3 worm cellular contexts compared by ENCODE assay signal in the genomic region with DNA sequence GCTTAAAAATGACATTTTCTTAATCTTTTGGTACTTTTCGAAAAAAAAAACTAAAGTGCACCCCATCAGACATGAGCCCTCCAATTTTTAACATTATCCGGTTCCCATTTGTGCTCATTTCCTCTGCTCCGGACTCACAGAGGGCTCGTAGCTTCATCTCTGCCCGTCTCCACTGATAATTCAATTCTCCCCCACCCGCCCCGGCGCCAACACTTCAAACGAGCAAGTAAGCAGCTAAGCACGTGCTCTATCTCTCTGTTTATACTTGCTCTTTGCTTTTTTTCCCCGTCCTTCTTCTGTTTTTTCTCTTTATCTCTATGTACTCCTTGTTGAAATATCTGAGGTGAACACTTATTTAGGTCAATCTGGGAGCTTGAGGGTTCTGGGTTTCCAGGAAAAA.
TF ChIP-seq lines count a peak whose summit lies in the region.

TSS of gene T05C7.9 (plus strand) at position 72 of the 400 bp plus-strand sequence.

TF ChIP-seq in whole organism, L1 larva, 84 proteins besides CTCF, POLR2A, EP300 and RAD21 (continued from another document):
- TF ChIP-seq hpl-2 (GFP tag; optimal IDR thresholded peaks at IDR 0.05; lab: Kevin White, UChicago), result no peak
- no peak for TF ChIP-seq jun-1 (tag; optimal IDR thresholded peaks at IDR 0.05; lab: Kevin White, UChicago)
- no peak for TF ChIP-seq unc-98 (GFP tag; IDR thresholded peaks at IDR 0.05; lab: Robert Waterston, UW)
- TF ChIP-seq nhr-19 (GFP tag; conservative IDR thresholded peaks at IDR 0.05; lab: Robert Waterston, UW), result no peak
- TF ChIP-seq egl-27 (tag; optimal IDR thresholded peaks at IDR 0.05; lab: Kevin White, UChicago), result no peak
- no peak for TF ChIP-seq grh-1 (GFP tag; IDR thresholded peaks at IDR 0.05; lab: Robert Waterston, UW)
- TF ChIP-seq rnt-1 (tag; optimal IDR thresholded peaks at IDR 0.05; lab: Kevin White, UChicago), result peak; percentile 13
- TF ChIP-seq mdl-1 (tag; optimal IDR thresholded peaks at IDR 0.05; lab: Kevin White, UChicago), result peak in 1 of 2 experiments; percentile 44
- peak in 1 of 3 experiments; percentile 3 for TF ChIP-seq ceh-82 (tag; optimal IDR thresholded peaks at IDR 0.05; lab: Kevin White, UChicago)
- no peak for TF ChIP-seq efl-1 (optimal IDR thresholded peaks at IDR 0.05; lab: Kevin White, UChicago)
- TF ChIP-seq efl-1 (GFP tag; optimal IDR thresholded peaks at IDR 0.05 in 1 of 2; lab: Kevin White, UChicago), result peak in 1 of 2 experiments; percentile 87
- TF ChIP-seq dpl-1 (GFP tag; optimal IDR thresholded peaks at IDR 0.05; lab: Kevin White, UChicago), result no peak
- TF ChIP-seq C16A3.4 (tag; optimal IDR thresholded peaks at IDR 0.05; lab: Kevin White, UChicago), result no peak
- TF ChIP-seq nhr-77 (tag; optimal IDR thresholded peaks at IDR 0.05; lab: Kevin White, UChicago), result peak; percentile 9
- TF ChIP-seq lin-39 (tag; optimal IDR thresholded peaks at IDR 0.05; lab: Kevin White, UChicago), result no peak
- TF ChIP-seq pag-3 (tag; optimal IDR thresholded peaks at IDR 0.05; lab: Kevin White, UChicago; ENCODE audit: borderline replicate concordance, insufficient read depth), result no peak
- TF ChIP-seq ama-1 (optimal IDR thresholded peaks at IDR 0.05; lab: Kevin White, UChicago), result no peak
- TF ChIP-seq tbx-2 (tag; optimal IDR thresholded peaks at IDR 0.05; lab: Kevin White, UChicago), result peak; percentile 30

TF ChIP-seq in whole organism, L2 larva, 48 proteins besides CTCF, POLR2A, EP300 and RAD21 (continued from another document):
- TF ChIP-seq sma-9 (GFP tag; optimal IDR thresholded peaks at IDR 0.05; lab: Kevin White, UChicago) (peak; percentile 35), sma-9 (tag; optimal IDR thresholded peaks at IDR 0.05; lab: Kevin White, UChicago) (no peak), elt-3 (tag; optimal IDR thresholded peaks at IDR 0.05; lab: Kevin White, UChicago) (no peak), mbf-1 (tag; optimal IDR thresholded peaks at IDR 0.05; lab: Kevin White, UChicago) (no peak), nhr-237 (tag; optimal IDR thresholded peaks at IDR 0.05; lab: Kevin White, UChicago) (no peak), mab-5 (tag; optimal IDR thresholded peaks at IDR 0.05; lab: Kevin White, UChicago) (no peak), ztf-4 (tag; optimal IDR thresholded peaks at IDR 0.05; lab: Kevin White, UChicago) (no peak), F13H6.1 (tag; optimal IDR thresholded peaks at IDR 0.05; lab: Kevin White, UChicago) (peak; percentile 47), egl-27 (tag; optimal IDR thresholded peaks at IDR 0.05; lab: Kevin White, UChicago) (no peak), C34F6.9 (tag; optimal IDR thresholded peaks at IDR 0.05; lab: Kevin White, UChicago) (peak; percentile 37)

TF ChIP-seq in whole organism, L4 larva, 104 proteins besides CTCF, POLR2A, EP300 and RAD21 (continued from another document):
- TF ChIP-seq Y5F2A.4 (GFP tag; optimal IDR thresholded peaks at IDR 0.05; lab: Kevin White, UChicago) (no peak), hmg-1.1 (GFP tag; IDR thresholded peaks at IDR 0.05; lab: Robert Waterston, UW) (0 out of 2 replicates have a peak, but pooled peaks have one; percentile 27), hlh-30 (tag; optimal IDR thresholded peaks at IDR 0.05; lab: Kevin White, UChicago; ENCODE audit: insufficient read depth) (peak; percentile 58), nhr-102 (tag; optimal IDR thresholded peaks at IDR 0.05; lab: Kevin White, UChicago) (no peak), ctbp-1 (GFP tag; IDR thresholded peaks at IDR 0.05; lab: Robert Waterston, UW) (peak; percentile 45; the same call in 1 of the 2 replicates), lir-3 (tag; optimal IDR thresholded peaks at IDR 0.05; lab: Kevin White, UChicago) (no peak), fos-1 (tag; optimal IDR thresholded peaks at IDR 0.05; lab: Kevin White, UChicago) (no peak)
